Fruit fly (Drosophila melanogaster) whole organism, embryonic: Measurements from ENCODE around the gene Prp31.

Source experiments
- Bdp1 ChIP-seq: fragments of 200-800 bp; sonication (Bioruptor generic); optimal IDR thresholded peaks from 3 replicates; lab custom pipeline; 2016; ENCODE audit warnings: missing biosample characterization, missing genetic modification characterization
- Blimp-1 ChIP-seq: fragments of 200-800 bp; sonication (Bioruptor generic); optimal IDR thresholded peaks from 3 replicates; lab custom pipeline; 2018; ENCODE audit warnings: missing biosample characterization, missing genetic modification characterization, mild to moderate bottlenecking, moderate library complexity, missing genetic modification reagents
- Bteb2 ChIP-seq: fragments of 200-800 bp; sonication (Bioruptor generic); optimal IDR thresholded peaks from 2 replicates; lab custom pipeline; 2016; ENCODE audit warnings: missing biosample characterization, missing genetic modification characterization
- CG11723 ChIP-seq: fragments of 200-800 bp; sonication (Bioruptor generic); optimal IDR thresholded peaks from 2 replicates; lab custom pipeline; 2017; ENCODE audit warnings: missing biosample characterization, mild to moderate bottlenecking, missing genetic modification characterization
- CG1233 ChIP-seq: fragments of 200-800 bp; sonication (Bioruptor generic); optimal IDR thresholded peaks from 4 replicates; lab custom pipeline; 2018; ENCODE audit warnings: missing biosample characterization, mild to moderate bottlenecking, missing genetic modification characterization
- CG12744 ChIP-seq: fragments of 200-800 bp; sonication (Bioruptor generic); optimal IDR thresholded peaks from 2 replicates; lab custom pipeline; 2016; ENCODE audit warnings: missing biosample characterization, missing genetic modification characterization
- CG14710 ChIP-seq: fragments of 200-800 bp; sonication (Bioruptor generic); optimal IDR thresholded peaks from 3 replicates; lab custom pipeline; 2019; ENCODE audit warnings: missing biosample characterization, mild to moderate bottlenecking, missing genetic modification characterization, moderate library complexity
- CG14860 ChIP-seq: fragments of 200-800 bp; sonication (Bioruptor generic); IDR thresholded peaks from 3 replicates; pipeline ENCODE4 v1.3.6; 2022; ENCODE audit warnings: missing biosample characterization, missing genetic modification characterization; ENCODE audit not compliant: partially characterized antibody
- CG15011 ChIP-seq: fragments of 200-800 bp; sonication (Bioruptor generic); optimal IDR thresholded peaks from 3 replicates; lab custom pipeline; 2018; ENCODE audit warnings: missing biosample characterization, mild to moderate bottlenecking, missing genetic modification characterization
- CG15696 ChIP-seq: fragments of 200-800 bp; sonication (Bioruptor generic); optimal IDR thresholded peaks from 2 replicates; lab custom pipeline; 2019; ENCODE audit warnings: missing biosample characterization, mild to moderate bottlenecking, missing genetic modification characterization, moderate library complexity
- CG16815 ChIP-seq: fragments of 200-800 bp; sonication (Bioruptor generic); optimal IDR thresholded peaks from 3 replicates; lab custom pipeline; 2017; ENCODE audit warnings: missing biosample characterization, mild to moderate bottlenecking, missing genetic modification characterization
- CG17361 ChIP-seq: fragments of 200-800 bp; sonication (Bioruptor generic); IDR thresholded peaks from 3 replicates; pipeline ENCODE4 v1.3.6; 2022; ENCODE audit warnings: missing biosample characterization, missing genetic modification characterization
- CG17612 ChIP-seq: fragments of 200-800 bp; sonication (Bioruptor generic); IDR thresholded peaks from 2 replicates; pipeline ENCODE4 v1.3.6; 2022; ENCODE audit warnings: missing biosample characterization, missing genetic modification characterization
- CG4424 ChIP-seq: fragments of 200-800 bp; sonication (Bioruptor generic); optimal IDR thresholded peaks from 3 replicates; lab custom pipeline; 2016; ENCODE audit warnings: missing biosample characterization, missing genetic modification characterization
- CG7357 ChIP-seq: fragments of 200-800 bp; sonication (Bioruptor generic); IDR thresholded peaks from 3 replicates; pipeline ENCODE4 v1.3.6; 2022; ENCODE audit warnings: missing biosample characterization, missing genetic modification characterization
- CG9727 ChIP-seq: fragments of 200-800 bp; sonication (Bioruptor generic); optimal IDR thresholded peaks from 3 replicates; lab custom pipeline; 2017; ENCODE audit warnings: missing biosample characterization, mild to moderate bottlenecking, missing genetic modification characterization
- CoRest ChIP-seq: fragments of 200-800 bp; sonication (Bioruptor generic); optimal IDR thresholded peaks from 3 replicates; lab custom pipeline; 2018; ENCODE audit warnings: missing biosample characterization, mild to moderate bottlenecking, missing genetic modification characterization, moderate library complexity
- Dip3 ChIP-seq: fragments of 200-800 bp; sonication (Bioruptor generic); optimal IDR thresholded peaks from 3 replicates; lab custom pipeline; 2016; ENCODE audit warnings: missing biosample characterization, missing genetic modification characterization
- Dref ChIP-seq: fragments of 200-800 bp; sonication (Bioruptor generic); IDR thresholded peaks from 2 replicates; pipeline ENCODE4 v1.3.6; 2022; ENCODE audit warnings: missing biosample characterization, missing genetic modification characterization
- Eip74EF ChIP-seq, 2 experiments: fragments of 200-800 bp in 1 of 2; fragments of >200 bp in 1 of 2; sonication (Bioruptor generic) in 1 of 2; optimal IDR thresholded peaks; 2 replicates each; lab custom pipeline; 2017 to 2019; ENCODE audit warnings: missing biosample characterization in 2 of 2, missing genetic modification characterization in 2 of 2, mild to moderate bottlenecking in 1 of 2, moderate library complexity in 1 of 2
- Mrtf ChIP-seq: fragments of 200-800 bp; sonication (Bioruptor generic); IDR thresholded peaks from 3 replicates; pipeline ENCODE4 v1.3.6; 2022; ENCODE audit warnings: missing biosample characterization, missing genetic modification characterization
- NFAT ChIP-seq: fragments of 200-800 bp; sonication (Bioruptor generic); IDR thresholded peaks from 2 replicates; pipeline ENCODE4 v1.3.6; 2022; ENCODE audit warnings: missing biosample characterization, missing genetic modification characterization
- Nf-YB ChIP-seq: fragments of 200-800 bp; sonication (Bioruptor generic); optimal IDR thresholded peaks from 3 replicates; lab custom pipeline; 2019; ENCODE audit warnings: missing biosample characterization, mild to moderate bottlenecking, missing genetic modification characterization, moderate library complexity
- Six4 ChIP-seq: fragments of 200-800 bp; sonication (Bioruptor generic); optimal IDR thresholded peaks from 2 replicates; lab custom pipeline; 2016; ENCODE audit warnings: missing biosample characterization, missing genetic modification characterization
- Sox102F ChIP-seq: fragments of 200-800 bp; sonication (Bioruptor generic); optimal IDR thresholded peaks from 2 replicates; lab custom pipeline; 2018; ENCODE audit warnings: missing biosample characterization, mild to moderate bottlenecking, missing genetic modification characterization, moderate library complexity
- Sry-β ChIP-seq: fragments of 200-800 bp; sonication (Bioruptor generic); optimal IDR thresholded peaks from 2 replicates; lab custom pipeline; 2018; ENCODE audit warnings: missing biosample characterization, mild to moderate bottlenecking, missing genetic modification characterization, moderate library complexity
- Ssrp ChIP-seq: fragments of 200-800 bp; sonication (Bioruptor generic); optimal IDR thresholded peaks from 2 replicates; lab custom pipeline; 2018; ENCODE audit warnings: missing biosample characterization, mild to moderate bottlenecking, missing genetic modification characterization, moderate library complexity
- Xbp1 ChIP-seq: fragments of 200-800 bp; sonication (Bioruptor generic); optimal IDR thresholded peaks from 3 replicates; lab custom pipeline; 2016; ENCODE audit warnings: missing biosample characterization, mild to moderate bottlenecking, missing genetic modification characterization
- ac ChIP-seq: fragments of 200-800 bp; sonication (Bioruptor generic); optimal IDR thresholded peaks from 3 replicates; lab custom pipeline; 2017; ENCODE audit warnings: missing biosample characterization, mild to moderate bottlenecking, missing genetic modification characterization
- ap ChIP-seq: fragments of 200-800 bp; sonication (Bioruptor generic); IDR thresholded peaks from 2 replicates; pipeline ENCODE4 v1.3.6; 2022; ENCODE audit warnings: missing biosample characterization, missing genetic modification characterization
- az2 ChIP-seq: fragments of 200-800 bp; sonication (Bioruptor generic); optimal IDR thresholded peaks from 3 replicates; lab custom pipeline; 2016; ENCODE audit warnings: missing biosample characterization, missing genetic modification characterization
- bbx ChIP-seq: fragments of 200-800 bp; sonication (Bioruptor generic); IDR thresholded peaks from 2 replicates; pipeline ENCODE4 v1.3.6; 2022; ENCODE audit warnings: missing biosample characterization, missing genetic modification characterization; ENCODE audit not compliant: partially characterized antibody
- bowl ChIP-seq: fragments of 200-800 bp; sonication (Bioruptor generic); IDR thresholded peaks from 2 replicates; pipeline ENCODE4 v1.3.6; 2022; ENCODE audit warnings: missing biosample characterization, missing genetic modification characterization
- br ChIP-seq: fragments of >200 bp; optimal IDR thresholded peaks from 2 replicates; lab custom pipeline; 2017
- crol ChIP-seq: fragments of 200-800 bp; sonication (Bioruptor generic); IDR thresholded peaks from 2 replicates; pipeline ENCODE4 v1.3.6; 2022; ENCODE audit warnings: missing biosample characterization, missing genetic modification characterization
- da ChIP-seq: fragments of 200-800 bp; sonication (Bioruptor generic); optimal IDR thresholded peaks from 2 replicates; lab custom pipeline; 2016; ENCODE audit warnings: missing biosample characterization, missing genetic modification characterization
- dmrt11E ChIP-seq: fragments of 200-800 bp; sonication (Bioruptor generic); optimal IDR thresholded peaks from 3 replicates; lab custom pipeline; 2018; ENCODE audit warnings: missing biosample characterization, mild to moderate bottlenecking, missing genetic modification characterization, moderate library complexity
- dysf ChIP-seq: fragments of 200-800 bp; sonication (Bioruptor generic); IDR thresholded peaks from 3 replicates; pipeline ENCODE4 v1.3.6; 2022; ENCODE audit warnings: missing biosample characterization, missing genetic modification characterization
- gce ChIP-seq: fragments of 200-800 bp; sonication (Bioruptor generic); IDR thresholded peaks from 3 replicates; pipeline ENCODE4 v1.3.6; 2022; ENCODE audit warnings: missing biosample characterization, missing genetic modification characterization
- gem ChIP-seq: fragments of 200-800 bp; sonication (Bioruptor generic); optimal IDR thresholded peaks from 2 replicates; lab custom pipeline; 2019; ENCODE audit warnings: missing biosample characterization, mild to moderate bottlenecking, missing genetic modification characterization, moderate library complexity
- hbn ChIP-seq: fragments of 200-800 bp; sonication (Bioruptor generic); IDR thresholded peaks from 2 replicates; pipeline ENCODE4 v1.3.6; 2022; ENCODE audit warnings: missing biosample characterization, missing genetic modification characterization; ENCODE audit not compliant: partially characterized antibody
- lola ChIP-seq, 3 experiments: fragments of >200 bp in 2 of 3; fragments of 200-800 bp in 1 of 3; sonication (Bioruptor generic) in 1 of 3; optimal IDR thresholded peaks; 2 replicates each; lab custom pipeline; 2017 to 2019; ENCODE audit warnings: missing biosample characterization in 3 of 3, missing genetic modification characterization in 3 of 3, mild to moderate bottlenecking in 1 of 3, moderate library complexity in 1 of 3
- pho ChIP-seq: fragments of 200-800 bp; sonication (Bioruptor generic); optimal IDR thresholded peaks from 2 replicates; lab custom pipeline; 2016; ENCODE audit warnings: missing biosample characterization, missing genetic modification characterization
- psq ChIP-seq: fragments of 200-800 bp; sonication (Bioruptor generic); optimal IDR thresholded peaks from 2 replicates; lab custom pipeline; 2017; ENCODE audit warnings: missing biosample characterization, missing genetic modification characterization
- rib ChIP-seq: fragments of 200-800 bp; sonication (Bioruptor generic); IDR thresholded peaks from 2 replicates; pipeline ENCODE4 v1.3.6; 2022; ENCODE audit warnings: missing biosample characterization, missing genetic modification characterization
- schlank ChIP-seq: fragments of 200-800 bp; sonication (Bioruptor generic); optimal IDR thresholded peaks from 2 replicates; lab custom pipeline; 2018; ENCODE audit warnings: missing biosample characterization, mild to moderate bottlenecking, missing genetic modification characterization
- sd ChIP-seq: fragments of 200-800 bp; sonication (Bioruptor generic); optimal IDR thresholded peaks from 3 replicates; lab custom pipeline; 2018; ENCODE audit warnings: missing biosample characterization, mild to moderate bottlenecking, missing genetic modification characterization, moderate library complexity
- tgo ChIP-seq: fragments of 200-800 bp; sonication (Bioruptor generic); IDR thresholded peaks from 3 replicates; pipeline ENCODE4 v1.3.6; 2022; ENCODE audit warnings: missing biosample characterization, missing genetic modification characterization
- tin ChIP-seq: fragments of 200-800 bp; sonication (Bioruptor generic); optimal IDR thresholded peaks from 3 replicates; lab custom pipeline; 2016; ENCODE audit warnings: missing biosample characterization, missing genetic modification characterization
- tll ChIP-seq, 2 experiments: fragments of 200-800 bp in 1 of 2; fragments of >200 bp in 1 of 2; sonication (Bioruptor generic) in 1 of 2; optimal IDR thresholded peaks; 2 replicates each; lab custom pipeline; 2017 to 2019; ENCODE audit warnings: missing biosample characterization in 2 of 2, missing genetic modification characterization in 2 of 2, mild to moderate bottlenecking in 1 of 2, moderate library complexity in 1 of 2
- twi ChIP-seq: fragments of 200-800 bp; optimal IDR thresholded peaks from 2 replicates; lab custom pipeline; 2019; ENCODE audit warnings: missing biosample characterization, mild to moderate bottlenecking, missing genetic modification characterization, moderate library complexity

The Prp31 gene

dm6 chr3L:15203097-15203496 lies 44.2 kb downstream of the Prp31 start (continued):
- TF ChIP-seq schlank (tag; lab: Kevin White, UChicago) (no peak), br (lab: Kevin White, UChicago) (no peak), Mrtf (GFP tag; lab: Robert Waterston, UW) (no peak), NFAT (GFP tag; lab: Robert Waterston, UW) (no peak), CG17361 (GFP tag; lab: Robert Waterston, UW) (peak; percentile 65; the same call in 2 of the 3 replicates), CG11723 (no peak), bowl (GFP tag; lab: Robert Waterston, UW) (no peak), hbn (no peak), az2 (GFP tag; lab: Kevin White, UChicago) (peak; percentile 13), ap (GFP tag; lab: Robert Waterston, UW) (no peak), lola (GFP tag; optimal IDR thresholded peaks at IDR 0.05; lab: Kevin White, UChicago) (peak in 1 of 3 experiments; percentile 68), CG9727 (GFP tag; lab: Kevin White, UChicago) (peak; percentile 32), Sry-β (GFP tag; lab: Kevin White, UChicago) (peak; percentile 88), Dref (GFP tag; lab: Robert Waterston, UW) (no peak), twi (tag; lab: Kevin White, UChicago) (no peak), Bteb2 (GFP tag; lab: Kevin White, UChicago) (no peak), CG15696 (tag; lab: Kevin White, UChicago) (peak; percentile 13), dmrt11E (tag; lab: Kevin White, UChicago) (peak; percentile 59), CG1233 (GFP tag; lab: Kevin White, UChicago) (no peak), rib (no peak), CG16815 (GFP tag; lab: Kevin White, UChicago) (peak; percentile 15), tll (GFP tag; optimal IDR thresholded peaks at IDR 0.05; lab: Kevin White, UChicago) (no peak), da (GFP tag; lab: Kevin White, UChicago) (no peak), Six4 (no peak), Nf-YB (GFP tag; lab: Kevin White, UChicago) (no peak), CG14710 (peak; percentile 45), Eip74EF (GFP tag; optimal IDR thresholded peaks at IDR 0.05; lab: Kevin White, UChicago) (no peak), crol (0 out of 2 replicates have a peak, but pooled peaks have one; percentile 2), Ssrp (tag; lab: Kevin White, UChicago) (peak; percentile 5), CG12744 (GFP tag; lab: Kevin White, UChicago) (no peak), dysf (no peak), CG14860 (no peak), Blimp-1 (GFP tag; lab: Kevin White, UChicago) (peak; percentile 7), sd (tag; lab: Kevin White, UChicago) (no peak), Bdp1 (no peak), psq (GFP tag; lab: Kevin White, UChicago) (no peak), gem (tag; lab: Kevin White, UChicago) (peak; percentile 47), Dip3 (GFP tag; lab: Kevin White, UChicago) (no peak), CG17612 (GFP tag; lab: Robert Waterston, UW) (no peak), tin (no peak), gce (GFP tag; lab: Robert Waterston, UW) (no peak), Sox102F (GFP tag; lab: Kevin White, UChicago) (peak; percentile 24), ac (GFP tag; lab: Kevin White, UChicago) (no peak), CG15011 (GFP tag; lab: Kevin White, UChicago) (no peak), tgo (GFP tag; lab: Robert Waterston, UW) (no peak), bbx (GFP tag; lab: Robert Waterston, UW) (no peak), Xbp1 (GFP tag; lab: Kevin White, UChicago) (peak; percentile 28), CoRest (tag; lab: Kevin White, UChicago) (peak; percentile 13), CG4424 (GFP tag; lab: Kevin White, UChicago) (peak; percentile 4), CG7357 (no peak), pho (GFP tag; lab: Kevin White, UChicago) (no peak)
